Fruit fly (Drosophila melanogaster) whole organism, wandering third instar larva: ENCODE results near the gene Ms.

Source experiments
- HLH106 ChIP-seq: fragments of 200-800 bp; optimal IDR thresholded peaks from 3 replicates; lab custom pipeline; 2019; ENCODE audit warnings: missing biosample characterization, mild to moderate bottlenecking, missing genetic modification characterization, moderate library complexity
- Hr78 ChIP-seq: fragments of >200 bp; optimal IDR thresholded peaks from 2 replicates; lab custom pipeline; 2017; ENCODE audit warnings: missing biosample characterization, missing genetic modification characterization
- Mio ChIP-seq: sonication (Bioruptor generic); optimal IDR thresholded peaks from 2 replicates; lab custom pipeline; 2016; ENCODE audit warnings: missing biosample characterization, missing genetic modification characterization
- OdsH ChIP-seq: fragments of 200-800 bp; sonication (Bioruptor generic); optimal IDR thresholded peaks from 2 replicates; lab custom pipeline; 2016; ENCODE audit warnings: missing biosample characterization, mild to moderate bottlenecking, missing genetic modification characterization
- h ChIP-seq: fragments of 200-800 bp; sonication (Bioruptor generic); optimal IDR thresholded peaks from 3 replicates; lab custom pipeline; 2016; ENCODE audit warnings: missing biosample characterization, mild to moderate bottlenecking, missing genetic modification characterization
- jim ChIP-seq: fragments of 175-275, 200-325 bp; sonication (Bioruptor generic); optimal IDR thresholded peaks from 2 replicates; lab custom pipeline; 2016; ENCODE audit warnings: missing biosample characterization, mild to moderate bottlenecking, missing genetic modification characterization
- psq ChIP-seq: fragments of 200-800 bp; sonication (Bioruptor generic); optimal IDR thresholded peaks from 3 replicates; lab custom pipeline; 2017; ENCODE audit warnings: missing biosample characterization, mild to moderate bottlenecking, missing genetic modification characterization, moderate library complexity

- TF ChIP-seq psq (GFP tag; lab: Kevin White, UChicago) (no peak), h (GFP tag; lab: Kevin White, UChicago) (no peak), Mio (GFP tag; lab: Kevin White, UChicago) (no peak), HLH106 (tag; lab: Kevin White, UChicago) (no peak), OdsH (GFP tag; lab: Kevin White, UChicago) (no peak), jim (GFP tag; lab: Kevin White, UChicago) (no peak), Hr78 (GFP tag; lab: Kevin White, UChicago) (no peak)
These were observed 42.2 kb upstream of the Ms start for dm6 chr3R:24299148-24299547.
